Fruit fly (Drosophila melanogaster) whole organism, embryonic: ENCODE data around the gene nmdyn-D7.

Experiments
- Bgb ChIP-seq: fragments of 200-800 bp; sonication (Bioruptor generic); IDR thresholded peaks from 2 replicates; pipeline ENCODE4 v1.3.6; 2022; ENCODE audit warnings: missing biosample characterization, missing genetic modification characterization; ENCODE audit not compliant: partially characterized antibody
- CG10267 ChIP-seq: fragments of 200-800 bp; sonication (Bioruptor generic); optimal IDR thresholded peaks from 2 replicates; lab custom pipeline; 2018; ENCODE audit warnings: missing biosample characterization, mild to moderate bottlenecking, missing genetic modification characterization, moderate library complexity
- CG10321 ChIP-seq: fragments of 200-800 bp; sonication (Bioruptor generic); IDR thresholded peaks from 2 replicates; pipeline ENCODE4 v1.3.6; 2022; ENCODE audit warnings: missing biosample characterization, missing genetic modification characterization
- CG11398 ChIP-seq: fragments of 200-800 bp; sonication (Bioruptor generic); optimal IDR thresholded peaks from 2 replicates; lab custom pipeline; 2016; ENCODE audit warnings: missing biosample characterization, missing genetic modification characterization
- CG12155 ChIP-seq: fragments of 200-800 bp; sonication (Bioruptor generic); optimal IDR thresholded peaks from 3 replicates; lab custom pipeline; 2016; ENCODE audit warnings: missing biosample characterization, missing genetic modification characterization
- CG12219 ChIP-seq: fragments of 200-800 bp; sonication (Bioruptor generic); optimal IDR thresholded peaks from 3 replicates; lab custom pipeline; 2018; ENCODE audit warnings: missing biosample characterization, mild to moderate bottlenecking, missing genetic modification characterization
- CG14710 ChIP-seq: fragments of 200-800 bp; sonication (Bioruptor generic); optimal IDR thresholded peaks from 3 replicates; lab custom pipeline; 2019; ENCODE audit warnings: missing biosample characterization, mild to moderate bottlenecking, missing genetic modification characterization, moderate library complexity
- CG17186 ChIP-seq: fragments of 200-800 bp; sonication (Bioruptor generic); optimal IDR thresholded peaks from 3 replicates; lab custom pipeline; 2017; ENCODE audit warnings: missing biosample characterization, missing genetic modification reagents, missing genetic modification characterization
- CG4424 ChIP-seq: fragments of 200-800 bp; sonication (Bioruptor generic); optimal IDR thresholded peaks from 3 replicates; lab custom pipeline; 2016; ENCODE audit warnings: missing biosample characterization, missing genetic modification characterization
- CG9437 ChIP-seq: fragments of 200-800 bp; sonication (Bioruptor generic); optimal IDR thresholded peaks from 2 replicates; lab custom pipeline; 2018; ENCODE audit warnings: missing biosample characterization, mild to moderate bottlenecking, missing genetic modification characterization
- CG9876 ChIP-seq: fragments of 200-800 bp; sonication (Bioruptor generic); optimal IDR thresholded peaks from 2 replicates; lab custom pipeline; 2016; ENCODE audit warnings: missing biosample characterization, missing genetic modification characterization
- CoRest ChIP-seq: fragments of 200-800 bp; sonication (Bioruptor generic); optimal IDR thresholded peaks from 3 replicates; lab custom pipeline; 2018; ENCODE audit warnings: missing biosample characterization, mild to moderate bottlenecking, missing genetic modification characterization, moderate library complexity
- Dad ChIP-seq: fragments of 200-800 bp; sonication (Bioruptor generic); optimal IDR thresholded peaks from 3 replicates; lab custom pipeline; 2016; ENCODE audit warnings: missing biosample characterization, missing genetic modification characterization
- Dll ChIP-seq: fragments of 200-800 bp; sonication (Bioruptor generic); IDR thresholded peaks from 4 replicates; pipeline ENCODE4 v1.3.6; 2022; ENCODE audit warnings: missing biosample characterization, missing genetic modification characterization; ENCODE audit not compliant: partially characterized antibody
- Dp ChIP-seq: fragments of 200-800 bp; sonication (Bioruptor generic); optimal IDR thresholded peaks from 2 replicates; lab custom pipeline; 2018; ENCODE audit warnings: missing biosample characterization, mild to moderate bottlenecking, missing genetic modification characterization, moderate library complexity
- Fer3 ChIP-seq: fragments of 200-800 bp; sonication (Bioruptor generic); optimal IDR thresholded peaks from 2 replicates; lab custom pipeline; 2018; ENCODE audit warnings: missing biosample characterization, mild to moderate bottlenecking, missing genetic modification characterization, moderate library complexity
- HLH3B ChIP-seq: fragments of 200-800 bp; sonication (Bioruptor generic); IDR thresholded peaks from 2 replicates; pipeline ENCODE4 v1.3.6; 2022; ENCODE audit warnings: missing biosample characterization, missing genetic modification characterization
- HmgZ ChIP-seq: fragments of 200-800 bp; sonication (Bioruptor generic); optimal IDR thresholded peaks from 2 replicates; lab custom pipeline; 2018; ENCODE audit warnings: missing biosample characterization, mild to moderate bottlenecking, missing genetic modification characterization
- Hmr ChIP-seq: fragments of 200-800 bp; sonication (Bioruptor generic); optimal IDR thresholded peaks from 3 replicates; lab custom pipeline; 2017; ENCODE audit warnings: mild to moderate bottlenecking, missing biosample characterization, missing genetic modification reagents, missing genetic modification characterization
- Hsf ChIP-seq: fragments of 200-800 bp; sonication (Bioruptor generic); optimal IDR thresholded peaks from 3 replicates; lab custom pipeline; 2016; ENCODE audit warnings: missing biosample characterization, missing genetic modification characterization
- Jarid2 ChIP-seq: fragments of 200-800 bp; sonication (Bioruptor generic); optimal IDR thresholded peaks from 3 replicates; lab custom pipeline; 2017; ENCODE audit warnings: mild to moderate bottlenecking, missing biosample characterization, missing genetic modification reagents, missing genetic modification characterization
- MBD-R2 ChIP-seq: fragments of 200-800 bp; sonication (Bioruptor generic); IDR thresholded peaks from 2 replicates; pipeline ENCODE4 v1.3.6; 2022; ENCODE audit warnings: missing biosample characterization, missing genetic modification characterization
- MESR4 ChIP-seq: fragments of 200-800 bp; sonication (Bioruptor generic); optimal IDR thresholded peaks from 2 replicates; lab custom pipeline; 2018; ENCODE audit warnings: missing biosample characterization, mild to moderate bottlenecking, missing genetic modification characterization, moderate library complexity
- Med ChIP-seq: fragments of 200-800 bp; sonication (Bioruptor generic); peaks from one replicate; lab custom pipeline; 2016; ENCODE audit warnings: missing biosample characterization, missing genetic modification characterization, mild to moderate bottlenecking, inconsistent platforms, moderate library complexity
- Myb ChIP-seq: fragments of 200-800 bp; sonication (Bioruptor generic); optimal IDR thresholded peaks from 2 replicates; lab custom pipeline; 2016; ENCODE audit warnings: missing biosample characterization, missing genetic modification characterization
- Nf-YB ChIP-seq: fragments of 200-800 bp; sonication (Bioruptor generic); optimal IDR thresholded peaks from 3 replicates; lab custom pipeline; 2019; ENCODE audit warnings: missing biosample characterization, mild to moderate bottlenecking, missing genetic modification characterization, moderate library complexity
- Oli ChIP-seq: fragments of 200-800 bp; sonication (Bioruptor generic); optimal IDR thresholded peaks from 2 replicates; lab custom pipeline; 2018; ENCODE audit warnings: missing biosample characterization, mild to moderate bottlenecking, missing genetic modification characterization, moderate library complexity
- Rfx ChIP-seq: fragments of 200-800 bp; sonication (Bioruptor generic); IDR thresholded peaks from 2 replicates; pipeline ENCODE4 v1.3.6; 2022; ENCODE audit warnings: missing biosample characterization, missing genetic modification characterization
- Scr ChIP-seq: fragments of 200-800 bp; sonication (Bioruptor generic); IDR thresholded peaks from 2 replicates; pipeline ENCODE4 v1.3.6; 2022; ENCODE audit warnings: missing biosample characterization, missing genetic modification characterization; ENCODE audit not compliant: partially characterized antibody
- Side ChIP-seq: fragments of 200-800 bp; sonication (Bioruptor generic); optimal IDR thresholded peaks from 2 replicates; lab custom pipeline; 2016; ENCODE audit warnings: missing biosample characterization, missing genetic modification characterization
- Xbp1 ChIP-seq: fragments of 200-800 bp; sonication (Bioruptor generic); optimal IDR thresholded peaks from 3 replicates; lab custom pipeline; 2016; ENCODE audit warnings: missing biosample characterization, mild to moderate bottlenecking, missing genetic modification characterization
- amos ChIP-seq: fragments of 200-800 bp; sonication (Bioruptor generic); IDR thresholded peaks from 2 replicates; pipeline ENCODE4 v1.3.6; 2022; ENCODE audit warnings: missing biosample characterization, missing genetic modification characterization; ENCODE audit not compliant: partially characterized antibody
- btn ChIP-seq: fragments of 200-800 bp; sonication (Bioruptor generic); optimal IDR thresholded peaks from 2 replicates; lab custom pipeline; 2016; ENCODE audit warnings: missing biosample characterization, missing genetic modification characterization
- chinmo ChIP-seq: fragments of 200-800 bp; sonication (Bioruptor generic); IDR thresholded peaks from 4 replicates; pipeline ENCODE4 v1.3.6; 2022; ENCODE audit warnings: missing biosample characterization, missing genetic modification characterization; ENCODE audit not compliant: partially characterized antibody
- danr ChIP-seq: fragments of 200-800 bp; sonication (Bioruptor generic); IDR thresholded peaks from 2 replicates; pipeline ENCODE4 v1.3.6; 2022; ENCODE audit warnings: missing biosample characterization, missing genetic modification characterization
- gcm2 ChIP-seq: fragments of 200-800 bp; sonication (Bioruptor generic); optimal IDR thresholded peaks from 2 replicates; lab custom pipeline; 2016; ENCODE audit warnings: missing biosample characterization, missing genetic modification characterization
- gsb-n ChIP-seq: fragments of 200-800 bp; sonication (Bioruptor generic); optimal IDR thresholded peaks from 3 replicates; lab custom pipeline; 2018; ENCODE audit warnings: missing biosample characterization, mild to moderate bottlenecking, missing genetic modification characterization
- insv ChIP-seq, 2 experiments: fragments of 200-800 bp; sonication (Bioruptor generic); optimal IDR thresholded peaks; 3 replicates each; lab custom pipeline; 2016 to 2018; ENCODE audit warnings: missing biosample characterization in 2 of 2, missing genetic modification characterization in 2 of 2
- nerfin-2 ChIP-seq: fragments of 200-800 bp; sonication (Bioruptor generic); IDR thresholded peaks from 2 replicates; pipeline ENCODE4 v1.3.6; 2022; ENCODE audit warnings: missing biosample characterization, missing genetic modification characterization; ENCODE audit not compliant: partially characterized antibody
- nmo ChIP-seq: fragments of 200-800 bp; sonication (Bioruptor generic); optimal IDR thresholded peaks from 2 replicates; lab custom pipeline; 2018; ENCODE audit warnings: missing biosample characterization, mild to moderate bottlenecking, missing genetic modification characterization, moderate library complexity
- prd ChIP-seq, 3 experiments: fragments of >200 bp in 2 of 3; fragments of 200-800 bp in 1 of 3; sonication (Bioruptor generic) in 1 of 3; optimal IDR thresholded peaks in 2 of 3; IDR thresholded peaks in 1 of 3; 2 replicates in 2 of 3; 3 replicates in 1 of 3; pipeline versions ENCODE4 v1.3.6 to Lab custom; 2017 to 2022; ENCODE audit warnings: missing biosample characterization in 1 of 3, missing genetic modification characterization in 1 of 3
- pros ChIP-seq: fragments of 200-800 bp; sonication (Bioruptor generic); optimal IDR thresholded peaks from 3 replicates; lab custom pipeline; 2019; ENCODE audit warnings: missing biosample characterization, mild to moderate bottlenecking, missing genetic modification characterization, moderate library complexity
- sens ChIP-seq: fragments of 200-800 bp; sonication (Bioruptor generic); peaks from one replicate; lab custom pipeline; 2016; ENCODE audit warnings: missing biosample characterization, missing genetic modification characterization
- stwl ChIP-seq: fragments of 200-800 bp; sonication (Bioruptor generic); optimal IDR thresholded peaks from 3 replicates; lab custom pipeline; 2018; ENCODE audit warnings: missing biosample characterization, mild to moderate bottlenecking, missing genetic modification characterization, moderate library complexity
- unc-4 ChIP-seq: fragments of 200-800 bp; sonication (Bioruptor generic); IDR thresholded peaks from 2 replicates; pipeline ENCODE4 v1.3.6; 2022; ENCODE audit warnings: missing biosample characterization, missing genetic modification characterization; ENCODE audit not compliant: partially characterized antibody
- zen2 ChIP-seq: fragments of 200-800 bp; sonication (Bioruptor generic); IDR thresholded peaks from 3 replicates; pipeline ENCODE4 v1.3.6; 2022; ENCODE audit warnings: missing biosample characterization, missing genetic modification characterization; ENCODE audit not compliant: partially characterized antibody
- zf30C ChIP-seq: fragments of 200-800 bp; sonication (Bioruptor generic); optimal IDR thresholded peaks from 3 replicates; lab custom pipeline; 2018; ENCODE audit warnings: missing biosample characterization, mild to moderate bottlenecking, missing genetic modification characterization

Gene nmdyn-D7

DNA sequence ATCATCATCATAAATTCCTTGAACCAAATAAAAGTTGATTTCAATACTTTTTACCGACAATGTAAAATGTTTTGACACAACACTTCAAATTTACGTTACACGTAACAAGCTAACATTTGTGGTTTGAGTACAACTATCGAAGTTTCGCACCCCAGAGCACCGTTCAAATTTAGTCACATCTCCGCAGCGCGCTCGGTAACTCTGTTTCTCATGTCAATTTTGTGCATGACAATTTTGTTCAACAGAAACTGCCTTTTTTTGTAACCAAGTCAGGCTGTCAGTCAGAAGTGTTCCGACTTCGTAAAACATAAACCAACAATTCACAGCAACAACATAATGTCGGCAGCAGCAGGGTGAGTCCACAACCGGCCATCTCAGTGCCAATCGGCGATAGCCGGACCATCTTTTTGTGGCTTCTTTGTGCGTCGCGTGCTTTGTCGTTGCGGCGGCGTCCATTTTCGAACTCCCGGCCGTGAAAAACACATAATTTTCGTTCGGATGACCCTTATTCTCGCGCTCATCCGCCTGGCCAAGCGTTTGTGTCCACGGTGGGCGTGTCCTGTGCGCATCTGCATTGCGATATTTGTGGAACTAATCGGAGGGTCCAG, 1.9 kb upstream of the nmdyn-D7 start, which contains the start of gene p23 (continued):
- TF ChIP-seq Med = peak; percentile 83
- TF ChIP-seq prd (optimal IDR thresholded peaks at IDR 0.05; lab: Kevin White, UChicago) = no peak
- 0 out of 3 replicates have a peak, but pooled peaks have one; percentile 8 for TF ChIP-seq prd (GFP tag; IDR thresholded peaks at IDR 0.05; lab: Robert Waterston, UW)
- TF ChIP-seq gsb-n = peak; percentile 32
- TF ChIP-seq MESR4 (GFP tag; lab: Kevin White, UChicago) = peak; percentile 94
- peak; percentile 63 for TF ChIP-seq Rfx (GFP tag; lab: Robert Waterston, UW)
- no peak for TF ChIP-seq Fer3 (tag; lab: Kevin White, UChicago)
- TF ChIP-seq zen2 (GFP tag; lab: Robert Waterston, UW) = no peak
- no peak for TF ChIP-seq CG12219 (GFP tag; lab: Kevin White, UChicago)
- no peak for TF ChIP-seq CG11398 (GFP tag; lab: Kevin White, UChicago)
- no peak for TF ChIP-seq Jarid2 (GFP tag; lab: Kevin White, UChicago)
- peak; percentile 17 for TF ChIP-seq CoRest (tag; lab: Kevin White, UChicago)
- TF ChIP-seq Oli (tag; lab: Kevin White, UChicago) = no peak
- TF ChIP-seq nerfin-2 (GFP tag; lab: Robert Waterston, UW) = 0 out of 2 replicates have a peak, but pooled peaks have one; percentile 50
- TF ChIP-seq Myb (GFP tag; lab: Kevin White, UChicago) = peak; percentile 81
- TF ChIP-seq Dll (GFP tag; lab: Robert Waterston, UW) = peak; percentile 29; the same call in 1 of the 4 replicates
- peak; percentile 8 for TF ChIP-seq Side (GFP tag; lab: Kevin White, UChicago)
- no peak for TF ChIP-seq CG4424 (GFP tag; lab: Kevin White, UChicago)
- TF ChIP-seq gcm2 (GFP tag; lab: Kevin White, UChicago) = peak; percentile 30
- peak; percentile 86 for TF ChIP-seq HmgZ
- TF ChIP-seq pros = no peak
- peak; percentile 73 for TF ChIP-seq amos
- TF ChIP-seq Xbp1 (GFP tag; lab: Kevin White, UChicago) = peak; percentile 10
- no peak for TF ChIP-seq HLH3B
- TF ChIP-seq Hsf (GFP tag; lab: Kevin White, UChicago) = peak; percentile 9
- TF ChIP-seq MBD-R2 (GFP tag; lab: Robert Waterston, UW) = peak; percentile 87
- peak; percentile 32 for TF ChIP-seq CG9876 (GFP tag; lab: Kevin White, UChicago)
- TF ChIP-seq Dad (GFP tag; lab: Kevin White, UChicago) = peak; percentile 15
- peak; percentile 66 for TF ChIP-seq CG14710 (tag; lab: Kevin White, UChicago)
- TF ChIP-seq Scr (GFP tag; lab: Robert Waterston, UW) = peak; percentile 43; the same call in 1 of the 2 replicates
- TF ChIP-seq btn (GFP tag; lab: Kevin White, UChicago) = no peak
- peak; percentile 45 for TF ChIP-seq CG10267 (tag; lab: Kevin White, UChicago)
- peak; percentile 62 for TF ChIP-seq sens (GFP tag; lab: Kevin White, UChicago)
- TF ChIP-seq Dp (GFP tag; lab: Kevin White, UChicago) = peak; percentile 51
- TF ChIP-seq zf30C (GFP tag; lab: Kevin White, UChicago) = no peak
- peak; percentile 83; the same call in 1 of the 4 replicates for TF ChIP-seq chinmo (GFP tag; lab: Robert Waterston, UW)
- peak; percentile 33 for TF ChIP-seq CG17186
- TF ChIP-seq insv (GFP tag; optimal IDR thresholded peaks at IDR 0.05; lab: Kevin White, UChicago) = peak in 1 of 2 experiments; percentile 29
- TF ChIP-seq nmo = peak; percentile 49
- peak; percentile 66 for TF ChIP-seq Hmr (GFP tag; lab: Kevin White, UChicago)
- TF ChIP-seq danr (GFP tag; lab: Robert Waterston, UW) = no peak
- TF ChIP-seq unc-4 = 0 out of 2 replicates have a peak, but pooled peaks have one; percentile 27
- TF ChIP-seq Nf-YB (GFP tag; lab: Kevin White, UChicago) = peak; percentile 9
- TF ChIP-seq CG9437 (GFP tag; lab: Kevin White, UChicago) = peak; percentile 58
- TF ChIP-seq CG12155 (GFP tag; lab: Kevin White, UChicago) = peak; percentile 11
- TF ChIP-seq Bgb (GFP tag; lab: Robert Waterston, UW) = peak; percentile 83
- TF ChIP-seq CG10321 = no peak
- peak; percentile 62 for TF ChIP-seq stwl (tag; lab: Kevin White, UChicago)
